Fruit fly (Drosophila melanogaster) whole organism, adult: ENCODE data around the gene trr.

Experiments used
- CG14711 ChIP-seq: fragments of 200-800 bp; sonication (Bioruptor generic); optimal IDR thresholded peaks from 2 replicates; lab custom pipeline; 2018; ENCODE audit warnings: missing biosample characterization, mild to moderate bottlenecking, missing genetic modification characterization, moderate library complexity
- CG1620 ChIP-seq: fragments of 200-800 bp; sonication (Bioruptor generic); optimal IDR thresholded peaks from 2 replicates; lab custom pipeline; 2016; ENCODE audit warnings: missing biosample characterization, missing genetic modification characterization
- CG33017 ChIP-seq: fragments of 200-800 bp; sonication (Bioruptor generic); optimal IDR thresholded peaks from 2 replicates; lab custom pipeline; 2018; ENCODE audit warnings: missing biosample characterization, mild to moderate bottlenecking, missing genetic modification characterization, moderate library complexity
- CG7045 ChIP-seq: fragments of 200-800 bp; sonication (Bioruptor generic); optimal IDR thresholded peaks from 2 replicates; lab custom pipeline; 2017; ENCODE audit warnings: missing biosample characterization, mild to moderate bottlenecking, missing genetic modification characterization
- CG7101 ChIP-seq: fragments of 200-800 bp; sonication (Bioruptor generic); optimal IDR thresholded peaks from 2 replicates; lab custom pipeline; 2018; ENCODE audit warnings: missing biosample characterization, mild to moderate bottlenecking, missing genetic modification characterization, moderate library complexity
- Clk ChIP-seq: fragments of 200-800 bp; sonication (Bioruptor generic); optimal IDR thresholded peaks from 2 replicates; lab custom pipeline; 2017; ENCODE audit warnings: missing biosample characterization, missing genetic modification characterization
- Hr96 ChIP-seq: fragments of 200-800 bp; sonication (Bioruptor generic); optimal IDR thresholded peaks from 2 replicates; lab custom pipeline; 2016; ENCODE audit warnings: missing biosample characterization, missing genetic modification characterization
- Mnt ChIP-seq: fragments of 200-800 bp; sonication (Bioruptor generic); optimal IDR thresholded peaks from 2 replicates; lab custom pipeline; 2016; ENCODE audit warnings: missing biosample characterization, mild to moderate bottlenecking, missing genetic modification characterization
- bab1 ChIP-seq: fragments of 200-800 bp; sonication (Bioruptor generic); optimal IDR thresholded peaks from 3 replicates; lab custom pipeline; 2019; ENCODE audit warnings: missing biosample characterization, mild to moderate bottlenecking, missing genetic modification characterization, moderate library complexity
- cic ChIP-seq: fragments of 200-800 bp; sonication (Bioruptor generic); optimal IDR thresholded peaks from 2 replicates; lab custom pipeline; 2017; ENCODE audit warnings: missing biosample characterization, mild to moderate bottlenecking, missing genetic modification characterization, moderate library complexity
- cnc ChIP-seq, 2 experiments: fragments of >200 bp; optimal IDR thresholded peaks; 2 replicates each; lab custom pipeline; 2017
- kay ChIP-seq: fragments of 200-800 bp; sonication (Bioruptor generic); peaks from one replicate; lab custom pipeline; 2016; ENCODE audit warnings: missing biosample characterization, missing genetic modification characterization, borderline replicate concordance
- pad ChIP-seq: fragments of 200-800 bp; sonication (Bioruptor generic); optimal IDR thresholded peaks from 3 replicates; lab custom pipeline; 2017; ENCODE audit warnings: missing biosample characterization, missing genetic modification characterization, mild to moderate bottlenecking, moderate library complexity, missing genetic modification reagents
- tj ChIP-seq: fragments of 200-800 bp; sonication (Bioruptor generic); optimal IDR thresholded peaks from 3 replicates; lab custom pipeline; 2017; ENCODE audit warnings: missing biosample characterization, mild to moderate bottlenecking, missing genetic modification characterization, moderate library complexity

dm6 chrX:1848624-1849198 lies 41.0 kb downstream of the trr start:
- no peak for TF ChIP-seq CG7045 (GFP tag; lab: Kevin White, UChicago)
- no peak for TF ChIP-seq CG7101
- TF ChIP-seq CG33017 (tag; lab: Kevin White, UChicago): no peak
- TF ChIP-seq kay (GFP tag; lab: Kevin White, UChicago): no peak
- no peak for TF ChIP-seq CG14711 (tag; lab: Kevin White, UChicago)
- no peak for TF ChIP-seq Hr96 (GFP tag; lab: Kevin White, UChicago)
- no peak for TF ChIP-seq cnc (optimal IDR thresholded peaks at IDR 0.05; lab: Kevin White, UChicago)
- no peak for TF ChIP-seq tj (GFP tag; lab: Kevin White, UChicago)
- TF ChIP-seq CG1620: no peak
- no peak for TF ChIP-seq bab1 (GFP tag; lab: Kevin White, UChicago)
- no peak for TF ChIP-seq Mnt (GFP tag; lab: Kevin White, UChicago)
- no peak for TF ChIP-seq Clk (GFP tag; lab: Kevin White, UChicago)
- no peak for TF ChIP-seq cic (GFP tag; lab: Kevin White, UChicago)
- TF ChIP-seq pad: no peak
